Fruit fly (Drosophila melanogaster) whole organism, embryonic: ENCODE results near the gene Gclc.
A peak's percentile ranks its signal among the peaks of the same experiment; 100 is the strongest.

Experiments
- BtbVII ChIP-seq: fragments of 200-800 bp; sonication (Bioruptor generic); optimal IDR thresholded peaks from 3 replicates; lab custom pipeline; 2017; ENCODE audit warnings: missing biosample characterization, mild to moderate bottlenecking, missing genetic modification characterization
- CG10366 ChIP-seq: fragments of 200-800 bp; sonication (Bioruptor generic); IDR thresholded peaks from 2 replicates; pipeline ENCODE4 v1.3.6; 2022; ENCODE audit warnings: missing biosample characterization, missing genetic modification characterization
- CG10431 ChIP-seq: fragments of 200-800 bp; sonication (Bioruptor generic); optimal IDR thresholded peaks from 3 replicates; lab custom pipeline; 2018; ENCODE audit warnings: missing biosample characterization, mild to moderate bottlenecking, missing genetic modification characterization
- CG10462 ChIP-seq: fragments of 200-800 bp; sonication (Bioruptor generic); optimal IDR thresholded peaks from 2 replicates; lab custom pipeline; 2016; ENCODE audit warnings: missing biosample characterization, missing genetic modification characterization
- CG11696 ChIP-seq: fragments of 200-800 bp; sonication (Bioruptor generic); IDR thresholded peaks from 2 replicates; pipeline ENCODE4 v1.3.6; 2022; ENCODE audit warnings: missing biosample characterization, missing genetic modification characterization
- CG11723 ChIP-seq: fragments of 200-800 bp; sonication (Bioruptor generic); optimal IDR thresholded peaks from 2 replicates; lab custom pipeline; 2017; ENCODE audit warnings: missing biosample characterization, mild to moderate bottlenecking, missing genetic modification characterization
- CG13624 ChIP-seq: fragments of 200-800 bp; sonication (Bioruptor generic); optimal IDR thresholded peaks from 2 replicates; lab custom pipeline; 2016; ENCODE audit warnings: missing biosample characterization, missing genetic modification characterization
- CG14667 ChIP-seq: fragments of 200-800 bp; sonication (Bioruptor generic); IDR thresholded peaks from 2 replicates; pipeline ENCODE4 v1.3.6; 2022; ENCODE audit warnings: missing biosample characterization, missing genetic modification characterization
- CG17361 ChIP-seq: fragments of 200-800 bp; sonication (Bioruptor generic); IDR thresholded peaks from 3 replicates; pipeline ENCODE4 v1.3.6; 2022; ENCODE audit warnings: missing biosample characterization, missing genetic modification characterization
- CG17612 ChIP-seq: fragments of 200-800 bp; sonication (Bioruptor generic); IDR thresholded peaks from 2 replicates; pipeline ENCODE4 v1.3.6; 2022; ENCODE audit warnings: missing biosample characterization, missing genetic modification characterization
- CG17802 ChIP-seq: fragments of 200-800 bp; sonication (Bioruptor generic); optimal IDR thresholded peaks from 2 replicates; lab custom pipeline; 2018; ENCODE audit warnings: missing biosample characterization, mild to moderate bottlenecking, missing genetic modification characterization, moderate library complexity
- CG18262 ChIP-seq: fragments of 200-800 bp; optimal IDR thresholded peaks from 3 replicates; lab custom pipeline; 2019; ENCODE audit warnings: missing biosample characterization, mild to moderate bottlenecking, missing genetic modification characterization, moderate library complexity
- CG1832 ChIP-seq: fragments of 200-800 bp; sonication (Bioruptor generic); optimal IDR thresholded peaks from 2 replicates; lab custom pipeline; 2017; ENCODE audit warnings: missing biosample characterization, mild to moderate bottlenecking, missing genetic modification characterization, inconsistent platforms
- CG2712 ChIP-seq: fragments of 200-800 bp; optimal IDR thresholded peaks from 3 replicates; lab custom pipeline; 2019; ENCODE audit warnings: missing biosample characterization, mild to moderate bottlenecking, missing genetic modification characterization, moderate library complexity
- CG2889 ChIP-seq: fragments of 200-800 bp; sonication (Bioruptor generic); IDR thresholded peaks from 3 replicates; pipeline ENCODE4 v1.3.6; 2022; ENCODE audit warnings: missing biosample characterization, missing genetic modification characterization
- CG31224 ChIP-seq: fragments of 200-800 bp; sonication (Bioruptor generic); IDR thresholded peaks from 2 replicates; pipeline ENCODE4 v1.3.6; 2022; ENCODE audit warnings: missing biosample characterization, missing genetic modification characterization
- CG31365 ChIP-seq: fragments of 200-800 bp; sonication (Bioruptor generic); optimal IDR thresholded peaks from 2 replicates; lab custom pipeline; 2018; ENCODE audit warnings: missing biosample characterization, mild to moderate bottlenecking, missing genetic modification characterization
- CG3847 ChIP-seq: fragments of 200-800 bp; sonication (Bioruptor generic); IDR thresholded peaks from 2 replicates; pipeline ENCODE4 v1.3.6; 2022; ENCODE audit warnings: missing biosample characterization, missing genetic modification characterization
- CG7839 ChIP-seq: fragments of 200-800 bp; sonication (Bioruptor generic); optimal IDR thresholded peaks from 3 replicates; lab custom pipeline; 2018; ENCODE audit warnings: missing biosample characterization, mild to moderate bottlenecking, missing genetic modification characterization, moderate library complexity
- CG9797 ChIP-seq: fragments of 200-800 bp; sonication (Bioruptor generic); optimal IDR thresholded peaks from 3 replicates; lab custom pipeline; 2018; ENCODE audit warnings: missing biosample characterization, mild to moderate bottlenecking, missing genetic modification characterization
- CHES-1-like ChIP-seq: fragments of 200-800 bp; sonication (Bioruptor generic); optimal IDR thresholded peaks from 2 replicates; lab custom pipeline; 2016; ENCODE audit warnings: missing biosample characterization, missing genetic modification characterization
- Dad ChIP-seq: fragments of 200-800 bp; sonication (Bioruptor generic); optimal IDR thresholded peaks from 3 replicates; lab custom pipeline; 2016; ENCODE audit warnings: missing biosample characterization, missing genetic modification characterization
- Dek ChIP-seq: fragments of 200-800 bp; sonication (Bioruptor generic); optimal IDR thresholded peaks from 3 replicates; lab custom pipeline; 2019; ENCODE audit warnings: missing biosample characterization, mild to moderate bottlenecking, missing genetic modification characterization, moderate library complexity
- Dfd ChIP-seq, 2 experiments: fragments of >200 bp; optimal IDR thresholded peaks; 2 replicates each; lab custom pipeline; 2017; ENCODE audit warnings: missing biosample characterization in 2 of 2, missing genetic modification characterization in 2 of 2
- Drgx ChIP-seq: fragments of 200-800 bp; sonication (Bioruptor generic); IDR thresholded peaks from 2 replicates; pipeline ENCODE4 v1.3.6; 2022; ENCODE audit warnings: missing biosample characterization, missing genetic modification characterization
- E2f1 ChIP-seq: fragments of 200-800 bp; sonication (Bioruptor generic); IDR thresholded peaks from 2 replicates; pipeline ENCODE4 v1.3.6; 2022; ENCODE audit warnings: missing biosample characterization, missing genetic modification characterization
- Hr51 ChIP-seq, 2 experiments: fragments of 200-800 bp; sonication (Bioruptor generic); optimal IDR thresholded peaks; 2 replicates in 1 of 2; 3 replicates in 1 of 2; lab custom pipeline; 2016 to 2018; ENCODE audit warnings: missing biosample characterization in 2 of 2, missing genetic modification characterization in 2 of 2, mild to moderate bottlenecking in 1 of 2, moderate library complexity in 1 of 2
- Hr78 ChIP-seq, 2 experiments: fragments of 200-800 bp in 1 of 2; fragments of >200 bp in 1 of 2; sonication (Bioruptor generic) in 1 of 2; optimal IDR thresholded peaks; 2 replicates each; lab custom pipeline; 2017 to 2019; ENCODE audit warnings: missing biosample characterization in 2 of 2, missing genetic modification characterization in 2 of 2, mild to moderate bottlenecking in 1 of 2, moderate library complexity in 1 of 2
- Med ChIP-seq: fragments of 200-800 bp; sonication (Bioruptor generic); peaks from one replicate; lab custom pipeline; 2016; ENCODE audit warnings: missing biosample characterization, missing genetic modification characterization, mild to moderate bottlenecking, inconsistent platforms, moderate library complexity
- Myb ChIP-seq: fragments of 200-800 bp; sonication (Bioruptor generic); optimal IDR thresholded peaks from 2 replicates; lab custom pipeline; 2016; ENCODE audit warnings: missing biosample characterization, missing genetic modification characterization
- NK7.1 ChIP-seq: fragments of 200-800 bp; sonication (Bioruptor generic); optimal IDR thresholded peaks from 3 replicates; lab custom pipeline; 2016; ENCODE audit warnings: missing biosample characterization, missing genetic modification characterization
- Spps ChIP-seq: fragments of 200-800 bp; sonication (Bioruptor generic); optimal IDR thresholded peaks from 2 replicates; lab custom pipeline; 2018; ENCODE audit warnings: missing biosample characterization, mild to moderate bottlenecking, missing genetic modification characterization
- Sry-β ChIP-seq: fragments of 200-800 bp; sonication (Bioruptor generic); optimal IDR thresholded peaks from 2 replicates; lab custom pipeline; 2018; ENCODE audit warnings: missing biosample characterization, mild to moderate bottlenecking, missing genetic modification characterization, moderate library complexity
- abd-A ChIP-seq: fragments of 200-800 bp; sonication (Bioruptor generic); optimal IDR thresholded peaks from 3 replicates; lab custom pipeline; 2019; ENCODE audit warnings: missing biosample characterization, mild to moderate bottlenecking, missing genetic modification characterization, moderate library complexity
- da ChIP-seq: fragments of 200-800 bp; sonication (Bioruptor generic); optimal IDR thresholded peaks from 2 replicates; lab custom pipeline; 2016; ENCODE audit warnings: missing biosample characterization, missing genetic modification characterization
- dati ChIP-seq: fragments of 200-800 bp; sonication (Bioruptor generic); IDR thresholded peaks from 2 replicates; pipeline ENCODE4 v1.3.6; 2022; ENCODE audit warnings: missing biosample characterization, missing genetic modification characterization
- dimm ChIP-seq: fragments of 200-800 bp; sonication (Bioruptor generic); IDR thresholded peaks from 2 replicates; pipeline ENCODE4 v1.3.6; 2022; ENCODE audit warnings: missing biosample characterization, missing genetic modification characterization
- fd102C ChIP-seq: fragments of 200-800 bp; sonication (Bioruptor generic); optimal IDR thresholded peaks from 2 replicates; lab custom pipeline; 2018; ENCODE audit warnings: missing biosample characterization, mild to moderate bottlenecking, missing genetic modification characterization, moderate library complexity
- gsb ChIP-seq: fragments of 200-800 bp; sonication (Bioruptor generic); IDR thresholded peaks from 2 replicates; pipeline ENCODE4 v1.3.6; 2022; ENCODE audit warnings: missing biosample characterization, missing genetic modification characterization
- ind ChIP-seq: fragments of 200-800 bp; sonication (Bioruptor generic); optimal IDR thresholded peaks from 3 replicates; lab custom pipeline; 2016; ENCODE audit warnings: missing biosample characterization, missing genetic modification characterization
- knrl ChIP-seq: fragments of 200-800 bp; sonication (Bioruptor generic); IDR thresholded peaks from 3 replicates; pipeline ENCODE4 v1.3.6; 2022; ENCODE audit warnings: missing biosample characterization, missing genetic modification characterization; ENCODE audit not compliant: partially characterized antibody
- lab ChIP-seq: fragments of 200-800 bp; sonication (Bioruptor generic); optimal IDR thresholded peaks from 3 replicates; lab custom pipeline; 2017; ENCODE audit warnings: missing biosample characterization, missing genetic modification characterization, mild to moderate bottlenecking, moderate library complexity, missing genetic modification reagents
- lola ChIP-seq, 3 experiments: fragments of >200 bp in 2 of 3; fragments of 200-800 bp in 1 of 3; sonication (Bioruptor generic) in 1 of 3; optimal IDR thresholded peaks; 2 replicates each; lab custom pipeline; 2017 to 2019; ENCODE audit warnings: missing biosample characterization in 3 of 3, missing genetic modification characterization in 3 of 3, mild to moderate bottlenecking in 1 of 3, moderate library complexity in 1 of 3
- phol ChIP-seq: fragments of 200-800 bp; sonication (Bioruptor generic); optimal IDR thresholded peaks from 3 replicates; lab custom pipeline; 2018; ENCODE audit warnings: missing biosample characterization, mild to moderate bottlenecking, missing genetic modification characterization, moderate library complexity
- tap ChIP-seq: fragments of 200-800 bp; optimal IDR thresholded peaks from 3 replicates; lab custom pipeline; 2019; ENCODE audit warnings: missing biosample characterization, mild to moderate bottlenecking, missing genetic modification characterization, moderate library complexity
- tgo ChIP-seq: fragments of 200-800 bp; sonication (Bioruptor generic); IDR thresholded peaks from 3 replicates; pipeline ENCODE4 v1.3.6; 2022; ENCODE audit warnings: missing biosample characterization, missing genetic modification characterization
- trem ChIP-seq: fragments of 200-800 bp; optimal IDR thresholded peaks from 3 replicates; lab custom pipeline; 2019; ENCODE audit warnings: missing biosample characterization, mild to moderate bottlenecking, missing genetic modification characterization, moderate library complexity
- wor ChIP-seq: fragments of 200-800 bp; sonication (Bioruptor generic); IDR thresholded peaks from 2 replicates; pipeline ENCODE4 v1.3.6; 2022; ENCODE audit warnings: missing biosample characterization, missing genetic modification characterization

Gene Gclc

dm6 chrX:8114476-8115342, 1.2 kb downstream of the Gclc start (continued):
- TF ChIP-seq Drgx (peak; percentile 9; the same call in 1 of the 2 replicates), da (GFP tag; lab: Kevin White, UChicago) (no peak), CG10462 (no peak), CG10366 (GFP tag; lab: Robert Waterston, UW) (peak; percentile 43), wor (GFP tag; lab: Robert Waterston, UW) (no peak), CG3847 (GFP tag; lab: Robert Waterston, UW) (peak; percentile 41), CG10431 (GFP tag; lab: Kevin White, UChicago) (no peak), Spps (tag; lab: Kevin White, UChicago) (no peak), E2f1 (GFP tag; lab: Robert Waterston, UW) (0 out of 2 replicates have a peak, but pooled peaks have one; percentile 38), tgo (GFP tag; lab: Robert Waterston, UW) (peak; percentile 42; the same call in 2 of the 3 replicates), Med (peak; percentile 86), CG18262 (peak; percentile 55), CG13624 (GFP tag; lab: Kevin White, UChicago) (peak; percentile 65), lola (GFP tag; optimal IDR thresholded peaks at IDR 0.05; lab: Kevin White, UChicago) (peak in 1 of 3 experiments; percentile 18), phol (tag; lab: Kevin White, UChicago) (peak; percentile 55), fd102C (no peak), dimm (GFP tag; lab: Robert Waterston, UW) (no peak), Dfd (GFP tag; optimal IDR thresholded peaks at IDR 0.05; lab: Kevin White, UChicago) (no peak), BtbVII (GFP tag; lab: Kevin White, UChicago) (peak; percentile 79), Dek (tag; lab: Kevin White, UChicago) (peak; percentile 61), Hr51 (GFP tag; optimal IDR thresholded peaks at IDR 0.05; lab: Kevin White, UChicago) (peak; percentile 15 to 77), abd-A (tag; lab: Kevin White, UChicago) (no peak), NK7.1 (peak; percentile 30), CG1832 (GFP tag; lab: Kevin White, UChicago) (no peak), trem (tag; lab: Kevin White, UChicago) (peak; percentile 5), dati (GFP tag; lab: Robert Waterston, UW) (no peak), CG31224 (GFP tag; lab: Robert Waterston, UW) (peak; percentile 62), tap (tag; lab: Kevin White, UChicago) (peak; percentile 67), Sry-β (no peak), CG17361 (peak; percentile 75), Hr78 (GFP tag; optimal IDR thresholded peaks at IDR 0.05; lab: Kevin White, UChicago) (peak in 1 of 2 experiments; percentile 61), CG17612 (GFP tag; lab: Robert Waterston, UW) (no peak), ind (peak; percentile 45), gsb (GFP tag; lab: Robert Waterston, UW) (0 out of 2 replicates have a peak, but pooled peaks have one; percentile 33), CHES-1-like (GFP tag; lab: Kevin White, UChicago) (peak; percentile 31), Myb (peak; percentile 33), CG11723 (GFP tag; lab: Kevin White, UChicago) (peak; percentile 28), CG31365 (tag; lab: Kevin White, UChicago) (peak; percentile 20), CG9797 (GFP tag; lab: Kevin White, UChicago) (no peak), knrl (GFP tag; lab: Robert Waterston, UW) (no peak), CG14667 (no peak), CG11696 (GFP tag; lab: Robert Waterston, UW) (peak; percentile 78), CG7839 (tag; lab: Kevin White, UChicago) (peak; percentile 76), CG2712 (tag; lab: Kevin White, UChicago) (peak; percentile 56), CG2889 (GFP tag; lab: Robert Waterston, UW) (peak; percentile 36; the same call in 1 of the 3 replicates), lab (GFP tag; lab: Kevin White, UChicago) (peak; percentile 85), CG17802 (tag; lab: Kevin White, UChicago) (no peak), Dad (GFP tag; lab: Kevin White, UChicago) (no peak)
